Worm (Caenorhabditis elegans): ENCODE results near the gene F28A10.7.

F28A10.7 gene

DNA sequence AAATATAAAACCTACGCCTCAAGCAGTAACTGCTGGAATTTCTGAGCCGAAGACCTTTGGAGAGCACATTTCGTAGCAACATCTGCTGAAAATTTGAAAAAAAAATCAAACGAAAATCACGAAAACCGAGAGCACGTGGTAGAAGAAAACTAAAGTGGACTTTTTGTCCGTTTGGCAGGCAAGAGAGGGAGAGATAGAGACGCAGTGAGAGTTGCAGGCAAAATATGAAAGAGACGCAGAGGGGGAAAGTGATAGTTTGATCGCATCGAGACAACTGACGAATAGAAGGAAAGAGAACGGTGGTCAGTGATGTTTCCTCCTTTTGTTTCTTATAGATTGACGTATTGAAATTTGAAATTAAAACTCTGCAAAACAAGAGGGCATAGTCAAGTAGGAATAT, 3.0 kb upstream of the F28A10.7 start, which contains the start of the genes acdh-9 and F28A10.13 (continued):
- TF ChIP-seq hlh-4 (tag; optimal IDR thresholded peaks at IDR 0.05) (no peak), zip-4 (GFP tag; optimal IDR thresholded peaks at IDR 0.05) (no peak), zag-1 (tag; optimal IDR thresholded peaks at IDR 0.05) (no peak), mab-9 (GFP tag; IDR thresholded peaks at IDR 0.05) (no peak), vab-15 (tag; optimal IDR thresholded peaks at IDR 0.05) (no peak), nhr-77 (tag; optimal IDR thresholded peaks at IDR 0.05) (no peak), C34B4.2 (tag; optimal IDR thresholded peaks at IDR 0.05) (no peak), ztf-4 (tag; optimal IDR thresholded peaks at IDR 0.05) (peak; percentile 13), nhr-71 (tag; optimal IDR thresholded peaks at IDR 0.05) (peak; percentile 87), F16B12.6 (tag; optimal IDR thresholded peaks at IDR 0.05) (no peak), ceh-88 (GFP tag; IDR thresholded peaks at IDR 0.05) (no peak), unc-98 (GFP tag; IDR thresholded peaks at IDR 0.05) (no peak), tlp-1 (tag; optimal IDR thresholded peaks at IDR 0.05) (no peak), jun-1 (tag; optimal IDR thresholded peaks at IDR 0.05) (no peak), nhr-11 (tag; optimal IDR thresholded peaks at IDR 0.05) (no peak), unc-62 (GFP tag; optimal IDR thresholded peaks at IDR 0.05) (no peak), nhr-47 (tag; optimal IDR thresholded peaks at IDR 0.05) (peak; percentile 16), ets-5 (GFP tag; IDR thresholded peaks at IDR 0.05) (no peak), isw-1 (GFP tag; IDR thresholded peaks at IDR 0.05) (no peak), swsn-7 (tag; optimal IDR thresholded peaks at IDR 0.05) (peak; percentile 35), rnt-1 (tag; optimal IDR thresholded peaks at IDR 0.05) (peak; percentile 75), fkh-4 (tag; optimal IDR thresholded peaks at IDR 0.05; ENCODE audit: borderline replicate concordance) (no peak), pag-3 (tag; optimal IDR thresholded peaks at IDR 0.05; ENCODE audit: borderline replicate concordance, insufficient read depth) (peak; percentile 40), blmp-1 (tag; optimal IDR thresholded peaks at IDR 0.05) (peak; percentile 59), fkh-10 (GFP tag; optimal IDR thresholded peaks at IDR 0.05) (no peak), nhr-85 (tag) (peak; percentile 72), snu-23 (GFP tag; optimal IDR thresholded peaks at IDR 0.05) (peak; percentile 82), ceh-82 (tag; optimal IDR thresholded peaks at IDR 0.05) (no peak), ceh-90 (tag; optimal IDR thresholded peaks at IDR 0.05) (no peak), C16A3.4 (tag; optimal IDR thresholded peaks at IDR 0.05) (peak; percentile 4), tbx-2 (tag; optimal IDR thresholded peaks at IDR 0.05) (peak; percentile 28), unc-86 (tag; optimal IDR thresholded peaks at IDR 0.05) (no peak), sptf-1 (tag; optimal IDR thresholded peaks at IDR 0.05) (no peak), lin-14 (GFP tag; optimal IDR thresholded peaks at IDR 0.05) (peak; percentile 84), nhr-90 (tag; optimal IDR thresholded peaks at IDR 0.05; ENCODE audit: poor library complexity) (peak; percentile 37), xbp-1 (tag; optimal IDR thresholded peaks at IDR 0.05) (no peak), lin-35 (GFP tag; optimal IDR thresholded peaks at IDR 0.05) (peak; percentile 13 to 75), nhr-20 (tag; optimal IDR thresholded peaks at IDR 0.05) (peak; percentile 93), nhr-84 (tag; optimal IDR thresholded peaks at IDR 0.05) (no peak), mep-1 (tag; optimal IDR thresholded peaks at IDR 0.05) (peak; percentile 53), lsy-2 (tag; optimal IDR thresholded peaks at IDR 0.05) (peak in 1 of 2 experiments; percentile 51), mdl-1 (tag; optimal IDR thresholded peaks at IDR 0.05) (peak in 1 of 2 experiments; percentile 91), lin-15B (tag; optimal IDR thresholded peaks at IDR 0.05) (no peak), nhr-237 (tag; optimal IDR thresholded peaks at IDR 0.05) (no peak), mef-2 (tag; optimal IDR thresholded peaks at IDR 0.05) (no peak), grh-1 (GFP tag; IDR thresholded peaks at IDR 0.05) (no peak), pqm-1 (tag; optimal IDR thresholded peaks at IDR 0.05) (no peak), Y116A8C.19 (tag; optimal IDR thresholded peaks at IDR 0.05; ENCODE audit: borderline replicate concordance) (no peak), ceh-63 (GFP tag; optimal IDR thresholded peaks at IDR 0.05) (no peak), ceh-8 (GFP tag; optimal IDR thresholded peaks at IDR 0.05) (no peak), ztf-11 (tag; optimal IDR thresholded peaks at IDR 0.05) (no peak), hpl-2 (GFP tag; optimal IDR thresholded peaks at IDR 0.05) (no peak), efl-3 (GFP tag; optimal IDR thresholded peaks at IDR 0.05) (no peak), sox-4 (tag; optimal IDR thresholded peaks at IDR 0.05) (no peak)
